Fruit fly (Drosophila melanogaster): ENCODE results near the gene CG14200.
A peak's percentile ranks its signal among the peaks of the same experiment; 100 is the strongest.

The CG14200 gene

DNA sequence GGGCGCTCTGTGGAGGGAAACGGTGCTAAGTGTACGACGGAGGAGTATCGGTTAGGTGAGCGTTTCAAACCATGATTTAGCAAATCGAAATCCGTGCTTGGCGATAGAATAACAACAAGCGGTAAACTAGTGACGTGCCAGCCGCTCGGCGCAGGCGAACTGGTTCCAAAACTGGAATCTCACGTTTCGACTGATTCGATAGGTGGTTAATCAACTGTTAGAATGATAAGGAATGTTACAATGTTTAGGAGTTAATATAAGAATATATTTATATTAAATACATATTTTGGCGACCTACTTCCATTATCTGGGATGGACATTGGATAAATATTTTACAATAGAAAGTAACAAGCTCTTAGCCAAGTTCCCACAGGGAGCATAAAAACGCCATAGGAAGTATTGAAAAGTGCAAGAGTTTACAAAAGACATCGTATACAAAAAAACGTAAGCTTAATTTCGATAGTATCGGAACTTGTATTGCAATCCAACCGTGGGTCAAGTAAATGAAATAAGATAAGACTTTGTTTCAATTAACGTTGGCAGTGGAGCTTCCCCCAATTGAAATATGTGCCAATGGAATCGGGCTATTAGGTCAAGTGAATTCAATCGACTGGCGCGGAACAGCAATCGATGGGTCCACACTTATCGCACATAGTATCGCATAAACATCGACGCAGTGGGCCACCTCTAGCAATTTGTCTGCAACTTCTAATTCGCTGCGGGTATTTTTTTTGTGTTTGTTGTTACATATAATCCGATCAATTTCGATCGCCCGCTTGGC is at the start of gene CG14200, which contains the start of the genes ksh and Pfrx:
Gene CG14200, plus strand, starts transcription at position 676 of the 781 bp plus-strand sequence.
Gene ksh, minus strand, starts transcription at position 163 of the 781 bp plus-strand sequence.
Gene Pfrx, plus strand, starts transcription at position 676 of the 781 bp plus-strand sequence.
- TF ChIP-seq CG8478 (optimal IDR thresholded peaks at IDR 0.05) (no peak), CTCF (optimal IDR thresholded peaks at IDR 0.05) (peak in 1 of 2 experiments; percentile 12)

DNA sequence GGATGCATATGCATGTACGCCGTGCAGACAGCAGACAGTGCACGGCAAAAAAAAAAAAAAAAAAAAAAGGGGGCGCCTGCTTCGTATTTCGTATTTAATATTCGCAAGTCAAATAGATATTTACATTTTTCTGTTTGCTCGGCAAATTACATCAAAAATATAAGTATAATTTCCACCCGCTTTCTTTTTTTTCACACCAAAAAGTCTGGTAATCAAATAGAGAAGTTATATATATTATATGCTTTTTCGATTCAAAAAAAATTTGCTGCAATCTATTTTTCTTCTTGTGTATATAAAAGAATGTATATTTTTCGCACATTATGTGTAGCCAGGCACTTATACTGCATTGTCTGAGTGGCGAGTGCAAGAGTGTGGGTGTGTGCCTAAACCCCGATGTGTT is 47.0 kb upstream of the CG14200 start:
- TF ChIP-seq CTCF (optimal IDR thresholded peaks at IDR 0.05) = no peak
- TF ChIP-seq CG8478 (optimal IDR thresholded peaks at IDR 0.05) = no peak

DNA sequence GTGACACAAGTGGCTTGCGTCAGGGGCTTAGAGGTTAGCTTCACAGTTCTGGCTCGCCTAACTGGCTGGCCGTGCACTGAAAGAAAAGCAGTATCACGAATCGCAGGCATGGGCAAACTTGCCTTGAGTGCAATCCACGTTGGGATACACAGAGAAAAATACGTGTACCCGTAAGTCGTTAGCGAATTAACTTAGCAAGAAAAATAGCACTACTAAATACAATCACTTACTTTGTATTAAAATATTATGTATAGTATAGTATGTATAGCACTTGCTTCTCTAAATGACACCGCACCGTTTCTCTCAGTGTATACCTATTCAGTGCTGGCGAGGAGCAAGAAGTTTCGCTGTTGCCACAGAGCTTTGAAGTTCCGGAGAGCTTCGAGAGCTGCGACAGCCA is 42.2 kb upstream of the CG14200 start:
- TF ChIP-seq CG8478 (optimal IDR thresholded peaks at IDR 0.05) = no peak

DNA sequence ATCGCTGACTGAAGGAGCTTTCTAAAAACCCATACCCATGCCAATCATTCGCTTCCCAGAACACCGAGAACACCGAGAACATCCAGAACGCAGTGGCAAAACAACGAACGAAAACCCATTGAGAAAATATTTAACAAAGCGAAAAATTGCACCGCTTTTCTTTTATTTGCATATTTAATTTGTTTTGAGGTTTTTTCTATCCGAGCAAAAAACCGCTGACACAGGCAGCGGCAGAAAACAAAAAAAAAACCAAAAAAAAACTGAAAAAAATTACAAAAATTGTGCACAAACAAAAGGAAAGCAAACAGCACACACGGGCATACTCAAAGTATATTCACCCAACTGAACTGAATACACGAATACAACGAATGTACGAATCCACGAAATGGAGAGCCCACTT is 33.7 kb upstream of the CG14200 start:
- no peak for TF ChIP-seq CG8478 (optimal IDR thresholded peaks at IDR 0.05)
- no peak for TF ChIP-seq CTCF (optimal IDR thresholded peaks at IDR 0.05)

DNA sequence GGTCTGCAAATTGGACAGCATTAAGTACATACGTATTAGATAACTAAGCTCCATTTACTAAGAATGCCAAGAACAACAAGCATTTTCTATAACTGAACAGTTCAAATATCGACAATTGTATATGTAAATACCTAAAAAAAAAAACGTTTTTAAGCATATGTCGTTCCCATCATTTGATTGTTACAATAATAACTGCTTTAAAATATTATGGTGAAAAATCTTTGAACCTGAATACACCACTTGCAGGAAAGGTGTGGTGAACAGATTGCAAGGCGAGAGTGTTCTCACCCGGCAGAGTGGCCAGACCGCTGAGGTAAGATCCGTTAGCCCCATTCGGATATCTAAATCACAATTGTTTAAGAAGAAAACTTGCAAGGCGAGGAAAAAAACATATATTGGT is 20.5 kb upstream of the CG14200 start, which contains the start of gene narya:
Gene narya, plus strand, starts transcription at position 301 of the 400 bp plus-strand sequence.
- TF ChIP-seq CTCF (optimal IDR thresholded peaks at IDR 0.05) = no peak
- no peak for TF ChIP-seq CG8478 (optimal IDR thresholded peaks at IDR 0.05)

DNA sequence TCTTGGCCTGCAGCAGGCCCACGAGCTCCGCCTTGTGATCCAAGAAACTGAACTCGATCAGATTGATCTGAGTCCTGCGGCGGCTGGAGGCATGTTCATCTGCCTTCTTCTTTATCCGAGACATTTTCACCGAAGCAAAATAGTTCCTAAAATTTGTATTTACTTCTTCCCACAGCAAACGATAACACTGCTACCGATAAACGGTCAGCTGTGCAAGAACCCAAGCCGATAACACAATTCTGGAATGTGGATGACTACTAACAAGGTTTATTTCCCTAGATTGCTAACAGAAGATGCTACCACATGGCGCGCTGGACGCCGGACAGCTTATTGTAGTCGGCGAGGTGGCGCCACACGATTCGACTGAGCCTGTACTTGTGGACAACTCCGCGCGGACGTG is 16.2 kb upstream of the CG14200 start, which contains the start of gene CG32533:
Gene CG32533, minus strand, starts transcription at position 278 of the 400 bp plus-strand sequence.
- TF ChIP-seq CG8478 (optimal IDR thresholded peaks at IDR 0.05) (no peak), CTCF (optimal IDR thresholded peaks at IDR 0.05) (no peak)

DNA sequence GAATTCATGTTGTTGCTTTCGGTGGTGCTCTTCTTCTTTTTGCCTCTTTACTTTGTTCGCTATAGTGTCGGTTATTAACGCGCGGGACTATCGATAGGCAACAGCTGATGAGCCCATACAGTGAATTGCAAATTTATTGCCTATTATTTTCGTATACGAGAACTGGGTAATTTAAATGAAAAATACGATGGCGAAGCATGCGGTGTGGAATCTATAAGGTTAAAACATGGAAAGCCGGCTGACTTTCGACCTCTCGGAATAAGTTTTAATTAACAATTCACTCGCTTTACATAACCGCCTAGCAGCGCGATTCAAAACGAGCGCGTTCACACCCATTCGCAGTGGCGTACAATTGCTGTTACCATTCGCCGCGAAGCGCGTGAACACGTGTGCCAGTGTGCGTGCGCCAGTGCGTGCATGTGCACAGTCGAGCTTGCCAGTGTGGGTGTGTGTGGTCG is 15.4 kb upstream of the CG14200 start, which contains the start of the genes Naa15-16 and mRpS14:
Gene Naa15-16, plus strand, starts transcription at position 116 of the 458 bp plus-strand sequence.
Gene mRpS14, minus strand, starts transcription at position 370 of the 458 bp plus-strand sequence.
- TF ChIP-seq CG8478 (optimal IDR thresholded peaks at IDR 0.05) (no peak), CTCF (optimal IDR thresholded peaks at IDR 0.05) (no peak)

DNA sequence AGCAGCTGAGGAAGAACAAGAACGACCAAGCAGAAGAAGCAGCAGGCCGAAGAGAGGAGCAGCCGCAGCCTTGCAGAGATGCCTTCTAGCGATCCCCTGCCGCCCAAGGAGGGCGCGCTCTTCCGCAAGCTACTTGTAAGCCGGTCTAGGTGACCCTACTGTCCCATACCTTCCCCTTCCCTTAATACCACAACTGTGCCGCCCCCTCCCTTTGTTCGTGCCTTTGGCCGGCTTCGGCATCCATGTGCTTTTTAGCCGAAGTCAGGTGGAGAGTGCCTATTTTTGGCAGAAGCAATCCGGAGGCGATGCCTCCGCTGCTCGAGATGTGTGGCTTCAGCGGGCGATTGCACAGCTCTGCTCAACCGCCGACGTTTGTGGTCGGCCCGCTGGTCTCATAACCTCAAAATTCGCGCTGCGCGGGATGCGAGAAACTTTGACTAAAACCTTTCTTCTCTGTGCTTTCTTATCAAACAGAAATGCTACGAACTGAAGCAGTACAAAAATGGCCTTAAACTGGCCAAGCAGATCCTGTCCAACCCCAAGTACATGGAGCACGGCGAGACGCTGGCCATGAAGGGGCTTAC is 14.7 kb upstream of the CG14200 start:
- TF ChIP-seq CG8478 (optimal IDR thresholded peaks at IDR 0.05) (no peak), CTCF (optimal IDR thresholded peaks at IDR 0.05) (no peak)

DNA sequence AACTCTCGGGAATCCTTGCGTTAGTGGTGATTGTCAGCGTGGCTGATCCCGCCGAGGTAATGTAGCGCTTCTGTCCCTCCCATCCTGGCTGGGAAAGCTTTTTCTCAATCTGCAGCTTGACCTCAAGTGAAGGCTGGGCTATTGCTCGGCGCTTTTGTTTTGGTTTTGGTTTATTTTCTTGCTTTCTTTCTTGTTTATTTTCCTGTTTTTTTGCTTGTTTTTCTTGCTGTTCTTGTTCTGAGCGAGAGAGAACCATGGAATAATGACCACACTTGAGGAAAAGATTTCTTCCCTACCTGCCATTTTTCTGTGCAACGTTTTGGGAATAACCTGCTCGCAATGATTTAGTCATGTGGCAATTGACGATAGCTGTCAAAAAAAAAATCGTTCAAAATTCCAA is 10.2 kb upstream of the CG14200 start:
- TF ChIP-seq CG8478 (optimal IDR thresholded peaks at IDR 0.05) (no peak), CTCF (optimal IDR thresholded peaks at IDR 0.05) (no peak)

DNA sequence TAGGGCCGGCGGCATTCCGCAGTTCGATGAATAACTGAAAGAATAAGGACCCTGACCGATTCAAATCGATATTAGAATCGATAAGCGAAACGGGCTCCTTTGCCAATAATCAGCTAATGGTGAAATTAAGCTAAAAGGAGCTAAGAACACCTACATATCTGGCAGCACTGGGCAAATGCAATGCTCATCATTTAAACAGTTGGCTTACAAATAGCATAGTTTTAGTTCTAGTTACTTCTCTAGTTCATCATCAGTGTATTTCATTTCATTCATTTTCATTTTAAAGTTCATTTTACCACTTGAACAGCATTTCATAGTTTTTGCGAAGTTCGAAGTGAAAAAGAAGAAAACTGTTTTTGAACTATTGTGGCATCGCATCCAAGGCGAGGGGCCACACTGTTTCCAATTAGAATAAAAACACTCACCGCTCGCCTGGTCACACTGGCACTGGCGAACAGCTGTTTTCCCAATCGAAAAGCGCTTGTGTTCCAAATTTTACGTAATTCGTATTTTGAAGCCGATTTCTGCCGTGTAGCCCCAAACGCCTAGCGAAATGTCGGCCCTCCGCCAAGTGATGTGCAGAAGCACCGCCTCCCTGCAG is 3.2 kb upstream of the CG14200 start, which contains the start of the genes pcm and ND-18:
Gene pcm, minus strand, starts transcription at position 28 of the 601 bp plus-strand sequence.
Gene ND-18, plus strand, starts transcription at position 438 of the 601 bp plus-strand sequence.
- TF ChIP-seq CG8478 (optimal IDR thresholded peaks at IDR 0.05) (no peak), CTCF (optimal IDR thresholded peaks at IDR 0.05) (no peak)

DNA sequence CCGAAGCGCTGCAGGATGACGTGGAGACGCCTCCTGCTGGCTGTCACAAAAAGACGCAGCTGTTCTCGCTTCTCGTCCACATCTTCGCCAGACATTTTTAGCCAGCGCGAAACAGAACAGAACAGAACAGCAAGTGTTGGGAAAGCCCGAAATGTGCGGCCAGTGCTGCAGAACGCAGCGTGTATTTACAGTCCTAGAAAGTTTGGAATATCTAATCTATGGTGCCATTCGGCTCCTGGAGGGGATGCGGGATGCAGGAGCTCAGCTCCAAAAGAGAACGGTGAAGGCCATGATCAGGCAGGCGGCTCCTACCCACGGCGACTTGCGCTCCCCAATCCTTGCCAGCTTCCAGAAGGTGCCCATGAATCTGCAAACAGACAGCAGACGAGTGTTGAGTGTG is 1.0 kb upstream of the CG14200 start, which contains the start of gene CG12204:
Gene CG12204, minus strand, starts transcription at position 117 of the 400 bp plus-strand sequence.
- TF ChIP-seq CTCF (optimal IDR thresholded peaks at IDR 0.05) (no peak), CG8478 (optimal IDR thresholded peaks at IDR 0.05) (no peak)

DNA sequence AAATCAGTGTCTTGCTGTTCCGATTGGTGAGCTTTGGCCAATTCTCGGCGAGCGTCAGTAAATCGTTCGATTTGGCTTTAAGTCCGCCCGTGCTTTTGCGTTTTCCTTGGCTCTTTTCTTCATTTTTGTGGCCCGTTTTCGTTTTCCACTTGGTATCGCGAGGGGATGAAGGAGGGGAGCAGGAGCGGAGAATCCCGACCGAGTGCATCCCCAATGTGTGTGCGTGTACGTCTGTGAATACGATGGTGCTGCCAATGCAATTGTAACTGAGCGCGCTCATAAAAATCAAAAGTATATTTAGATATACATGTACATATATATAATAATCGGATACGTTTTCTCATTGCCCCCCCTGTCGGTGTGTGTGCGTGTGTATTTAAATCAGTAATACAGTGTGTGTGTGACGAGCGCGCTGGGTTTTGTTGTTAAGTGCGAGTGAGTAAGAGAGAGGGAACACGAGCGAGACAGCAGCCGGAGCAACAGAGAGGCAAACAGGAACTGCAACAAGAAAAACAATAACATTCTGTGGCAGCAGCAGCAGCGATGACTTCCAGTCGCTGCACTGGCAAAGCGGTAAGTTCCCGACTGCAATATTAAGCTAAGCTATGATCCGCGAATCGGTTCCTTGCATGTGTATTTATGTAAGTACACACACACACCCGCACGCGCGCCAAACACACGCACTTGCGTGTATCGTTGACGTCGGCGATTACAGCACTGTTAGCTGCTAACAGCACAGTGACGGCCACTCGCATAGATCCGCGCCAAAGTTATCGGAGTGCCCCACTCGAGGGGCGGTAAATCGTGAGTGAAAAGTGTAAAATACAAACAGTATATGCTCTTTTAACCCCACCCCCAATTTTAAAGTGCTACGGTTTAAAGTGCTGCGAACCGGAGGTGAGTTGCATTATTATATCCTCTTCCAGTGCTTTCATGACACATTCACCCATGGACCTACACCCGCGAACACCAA is 592 bp downstream of the CG14200 start:
- TF ChIP-seq CG8478 (optimal IDR thresholded peaks at IDR 0.05) (no peak), CTCF (optimal IDR thresholded peaks at IDR 0.05) (no peak)

DNA sequence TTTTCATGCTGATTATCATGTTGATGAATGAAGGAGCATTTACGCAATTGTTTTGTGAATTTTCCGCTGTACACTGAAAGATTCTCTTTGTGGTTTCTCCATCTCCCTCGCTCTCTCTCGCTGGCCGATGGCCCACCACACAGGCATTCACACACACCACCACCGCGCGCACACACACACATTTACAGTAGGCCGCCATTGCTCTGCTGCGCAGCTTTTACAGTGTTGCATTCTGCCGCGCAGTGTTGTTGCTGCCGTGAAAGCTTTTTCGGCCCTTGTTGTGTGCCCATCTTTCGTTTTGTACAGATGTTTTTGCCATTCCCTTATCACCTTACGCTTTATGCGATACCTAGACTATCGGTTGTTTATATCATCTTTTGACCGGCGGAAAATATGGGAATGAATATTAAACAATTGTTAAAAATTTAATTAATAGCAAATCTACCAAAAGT is 1.5 kb downstream of the CG14200 start:
- TF ChIP-seq CG8478 (optimal IDR thresholded peaks at IDR 0.05) (no peak), CTCF (optimal IDR thresholded peaks at IDR 0.05) (no peak)
